Fruit fly (Drosophila melanogaster): ENCODE data around the gene Skel.

dm6 chr3R:10681682-10681962 lies 5.1 kb upstream of the Skel start:
- no peak for TF ChIP-seq Doc2 (GFP tag; IDR thresholded peaks at IDR 0.05)
- no peak for TF ChIP-seq Hr78 (GFP tag; optimal IDR thresholded peaks at IDR 0.05)
- no peak for TF ChIP-seq nom (GFP tag; optimal IDR thresholded peaks at IDR 0.05)
- peak; percentile 47; the same call in 1 of the 2 replicates for TF ChIP-seq CG5953 (GFP tag; IDR thresholded peaks at IDR 0.05)
- TF ChIP-seq NFAT (GFP tag; IDR thresholded peaks at IDR 0.05) = peak; percentile 48
- TF ChIP-seq h (optimal IDR thresholded peaks at IDR 0.05) = no peak
- TF ChIP-seq slp2 (GFP tag; optimal IDR thresholded peaks at IDR 0.05) = no peak
- peak; percentile 8 for TF ChIP-seq CG9817 (tag; optimal IDR thresholded peaks at IDR 0.05)
- peak; percentile 4; the same call in 1 of the 2 replicates for TF ChIP-seq CG9215 (GFP tag; IDR thresholded peaks at IDR 0.05)
- peak; percentile 43 for TF ChIP-seq CG6254 (GFP tag; optimal IDR thresholded peaks at IDR 0.05)

Data from whole organism, embryonic.